Worm (Caenorhabditis elegans) whole organism, L4 larva: ENCODE measurements around the gene W09D6.4.

Experiments used
- F37D6.2 ChIP-seq: sonication (generic microtip); optimal IDR thresholded peaks from 2 replicates; lab custom pipeline; 2016; ENCODE audit warnings: mild to moderate bottlenecking, missing genetic modification characterization, missing compliant biosample characterization
- F44E2.7 ChIP-seq: fragments of 200-800 bp; sonication (Bioruptor generic); IDR thresholded peaks from 2 replicates; pipeline ENCODE4 v2.1.2; 2022; ENCODE audit warnings: missing genetic modification characterization, missing compliant biosample characterization
- F49E8.2 ChIP-seq: sonication (generic microtip); optimal IDR thresholded peaks from 2 replicates; lab custom pipeline; 2016; ENCODE audit warnings: missing compliant biosample characterization, mild to moderate bottlenecking, missing genetic modification characterization, borderline replicate concordance
- T20F7.1 ChIP-seq: fragments of 200-800 bp; sonication (Bioruptor generic); optimal IDR thresholded peaks from 2 replicates; lab custom pipeline; 2018; ENCODE audit warnings: mild to moderate bottlenecking, missing genetic modification characterization, missing compliant biosample characterization
- Y105C5A.15 ChIP-seq: fragments of 200-800 bp; sonication (Bioruptor generic); IDR thresholded peaks from 2 replicates; pipeline ENCODE4 v1.3.6; 2022; ENCODE audit warnings: missing genetic modification characterization, missing compliant biosample characterization
- Y75B8A.6 ChIP-seq: fragments of 200-800 bp; sonication (Bioruptor generic); IDR thresholded peaks from 2 replicates; pipeline ENCODE4 v1.3.6; 2022; ENCODE audit warnings: missing genetic modification reagents, missing genetic modification characterization, missing compliant biosample characterization
- ZK337.2 ChIP-seq: fragments of 200-800 bp; sonication (Bioruptor generic); IDR thresholded peaks from 2 replicates; pipeline ENCODE4 v1.3.6; 2022; ENCODE audit warnings: missing genetic modification reagents, missing genetic modification characterization, missing compliant biosample characterization
- aha-1 ChIP-seq: fragments of 150-350 bp; peaks from one replicate; lab custom pipeline; 2014; ENCODE audit warnings: missing biosample characterization, missing genetic modification characterization
- ama-1 ChIP-seq: fragments of 150-350 bp; optimal IDR thresholded peaks from 2 replicates; lab custom pipeline; 2014; ENCODE audit warnings: inconsistent platforms, mixed read lengths
- attf-4 ChIP-seq: sonication (generic microtip); optimal IDR thresholded peaks from 3 replicates; lab custom pipeline; 2017; ENCODE audit warnings: missing biosample characterization, missing genetic modification characterization
- ceh-20 ChIP-seq: fragments of 200-800 bp; sonication (Bioruptor generic); IDR thresholded peaks from 2 replicates; pipeline ENCODE4 v1.3.6; 2022; ENCODE audit warnings: missing genetic modification reagents, missing genetic modification characterization, missing compliant biosample characterization
- ceh-28 ChIP-seq: fragments of 150-350 bp; optimal IDR thresholded peaks from 2 replicates; lab custom pipeline; 2014; ENCODE audit warnings: missing biosample characterization, missing genetic modification reagents, missing genetic modification characterization
- ceh-32 ChIP-seq: sonication (generic microtip); optimal IDR thresholded peaks from 2 replicates; lab custom pipeline; 2016; ENCODE audit warnings: mild to moderate bottlenecking, missing genetic modification characterization, missing compliant biosample characterization; ENCODE audit not compliant: poor library complexity
- ceh-82 ChIP-seq: sonication (generic microtip); optimal IDR thresholded peaks from 2 replicates; lab custom pipeline; 2017; ENCODE audit warnings: missing biosample characterization, missing genetic modification characterization
- ces-1 ChIP-seq: fragments of 150-350 bp; sonication (generic microtip); optimal IDR thresholded peaks from 4 replicates; lab custom pipeline; 2014; ENCODE audit warnings: missing biosample characterization, missing genetic modification reagents, missing genetic modification characterization
- daf-8 ChIP-seq: fragments of 200-800 bp; sonication (Bioruptor generic); IDR thresholded peaks from 2 replicates; pipeline ENCODE4 v1.3.6; 2022; ENCODE audit warnings: missing genetic modification characterization, missing compliant biosample characterization
- dmd-9 ChIP-seq: fragments of 200-800 bp; sonication (Bioruptor generic); IDR thresholded peaks from 2 replicates; pipeline ENCODE4 v1.3.6; 2022; ENCODE audit warnings: missing genetic modification reagents, missing genetic modification characterization, missing compliant biosample characterization
- dve-1 ChIP-seq: sonication (generic microtip); optimal IDR thresholded peaks from 2 replicates; lab custom pipeline; 2017; ENCODE audit warnings: antibody characterized with exemption, mild to moderate bottlenecking, missing genetic modification characterization, missing compliant biosample characterization; ENCODE audit not compliant: insufficient read depth
- egl-43 ChIP-seq: fragments of 200-800 bp; sonication (Bioruptor generic); IDR thresholded peaks from 2 replicates; pipeline ENCODE4 v1.3.6; 2022; ENCODE audit warnings: missing genetic modification reagents, missing genetic modification characterization, missing compliant biosample characterization
- fkh-10 ChIP-seq: fragments of 150-350 bp; optimal IDR thresholded peaks from 2 replicates; lab custom pipeline; 2014; ENCODE audit warnings: missing biosample characterization, missing genetic modification reagents, missing genetic modification characterization
- hlh-11 ChIP-seq: fragments of 200-800 bp; sonication (Bioruptor generic); optimal IDR thresholded peaks from 2 replicates; lab custom pipeline; 2018; ENCODE audit warnings: mild to moderate bottlenecking, missing genetic modification characterization, missing compliant biosample characterization
- hmg-1.1 ChIP-seq: fragments of 200-800 bp; sonication (Bioruptor generic); IDR thresholded peaks from 2 replicates; pipeline ENCODE4 v1.3.6; 2022; ENCODE audit warnings: missing genetic modification reagents, missing genetic modification characterization, missing compliant biosample characterization
- lin-38 ChIP-seq: fragments of 200-800 bp; sonication (Bioruptor generic); IDR thresholded peaks from 2 replicates; pipeline ENCODE4 v1.3.6; 2022; ENCODE audit warnings: missing genetic modification reagents, missing genetic modification characterization, missing compliant biosample characterization
- lin-39 ChIP-seq: fragments of 150-350 bp; optimal IDR thresholded peaks from 2 replicates; lab custom pipeline; 2014; ENCODE audit warnings: missing biosample characterization, missing genetic modification reagents, missing genetic modification characterization
- madf-5 ChIP-seq, 2 experiments: fragments of 200-800 bp; sonication (Bioruptor generic); IDR thresholded peaks; 2 replicates each; pipeline ENCODE4 v1.3.6; 2022; ENCODE audit warnings: missing compliant biosample characterization in 2 of 2, missing genetic modification characterization in 2 of 2
- madf-9 ChIP-seq: fragments of 200-800 bp; sonication (Bioruptor generic); conservative IDR thresholded peaks from 2 replicates; pipeline ENCODE4 v1.3.6; 2022; ENCODE audit warnings: missing genetic modification reagents, missing genetic modification characterization, missing compliant biosample characterization
- mdl-1 ChIP-seq, 2 experiments: fragments of 150-350 bp in 1 of 2; sonication (generic microtip) in 1 of 2; optimal IDR thresholded peaks; 2 replicates each; lab custom pipeline; 2014 to 2017; ENCODE audit warnings: missing biosample characterization in 2 of 2, missing genetic modification characterization in 2 of 2
- mep-1 ChIP-seq: fragments of 150-350 bp; sonication (generic microtip); optimal IDR thresholded peaks from 3 replicates; lab custom pipeline; 2014; ENCODE audit warnings: missing biosample characterization, missing genetic modification characterization
- mxl-2 ChIP-seq: fragments of 200-800 bp; sonication (Bioruptor generic); conservative IDR thresholded peaks from 2 replicates; pipeline ENCODE4 v1.3.6; 2022; ENCODE audit warnings: missing genetic modification reagents, missing genetic modification characterization, missing compliant biosample characterization
- nhr-10 ChIP-seq: fragments of 150-350 bp; optimal IDR thresholded peaks from 2 replicates; lab custom pipeline; 2014; ENCODE audit warnings: missing biosample characterization, missing genetic modification characterization
- nhr-11 ChIP-seq: fragments of 150-350 bp; optimal IDR thresholded peaks from 2 replicates; lab custom pipeline; 2014; ENCODE audit warnings: missing biosample characterization, missing genetic modification characterization
- nhr-111 ChIP-seq: fragments of 200-800 bp; sonication (Bioruptor generic); optimal IDR thresholded peaks from 2 replicates; lab custom pipeline; 2018; ENCODE audit warnings: mild to moderate bottlenecking, missing genetic modification characterization, missing compliant biosample characterization
- nhr-237 ChIP-seq: sonication (generic microtip); optimal IDR thresholded peaks from 2 replicates; lab custom pipeline; 2017; ENCODE audit warnings: missing biosample characterization, missing genetic modification characterization
- nhr-28 ChIP-seq: fragments of 150-350 bp; optimal IDR thresholded peaks from 2 replicates; lab custom pipeline; 2014; ENCODE audit warnings: missing biosample characterization, missing genetic modification characterization
- nhr-41 ChIP-seq: fragments of 200-800 bp; sonication (Bioruptor generic); IDR thresholded peaks from 2 replicates; pipeline ENCODE4 v1.3.6; 2022; ENCODE audit warnings: missing genetic modification reagents, missing genetic modification characterization, missing compliant biosample characterization
- nhr-76 ChIP-seq: fragments of 150-350 bp; optimal IDR thresholded peaks from 2 replicates; lab custom pipeline; 2014; ENCODE audit warnings: missing biosample characterization, missing genetic modification characterization
- nhr-77 ChIP-seq: fragments of 150-350 bp; optimal IDR thresholded peaks from 2 replicates; lab custom pipeline; 2014; ENCODE audit warnings: missing biosample characterization, missing genetic modification characterization
- pqm-1 ChIP-seq: sonication (generic microtip); optimal IDR thresholded peaks from 2 replicates; lab custom pipeline; 2017; ENCODE audit warnings: missing biosample characterization, missing genetic modification characterization
- rbr-2 ChIP-seq: sonication (generic microtip); optimal IDR thresholded peaks from 2 replicates; lab custom pipeline; 2016; ENCODE audit warnings: missing genotype, missing genetic modification characterization, missing compliant biosample characterization
- saeg-2 ChIP-seq: fragments of 200-800 bp; sonication (Bioruptor generic); IDR thresholded peaks from 2 replicates; pipeline ENCODE4 v1.3.6; 2022; ENCODE audit warnings: missing genetic modification reagents, missing genetic modification characterization, missing compliant biosample characterization
- sdz-12 ChIP-seq: fragments of 200-800 bp; sonication (Bioruptor generic); optimal IDR thresholded peaks from 2 replicates; lab custom pipeline; 2018; ENCODE audit warnings: mild to moderate bottlenecking, missing genetic modification characterization, missing compliant biosample characterization
- set-16 ChIP-seq: fragments of 200-800 bp; sonication (Bioruptor generic); IDR thresholded peaks from 2 replicates; pipeline ENCODE4 v1.3.6; 2022; ENCODE audit warnings: missing genetic modification reagents, missing genetic modification characterization, missing compliant biosample characterization
- spr-3 ChIP-seq: fragments of 200-800 bp; sonication (Bioruptor generic); optimal IDR thresholded peaks from 2 replicates; lab custom pipeline; 2018; ENCODE audit warnings: mild to moderate bottlenecking, missing genetic modification characterization, missing compliant biosample characterization
- unc-62 ChIP-seq, 3 experiments: fragments of 150-350 bp in 1 of 3; sonication (generic microtip); optimal IDR thresholded peaks in 2 of 3; peaks in 1 of 3; 1 replicate in 1 of 3; 2 replicates in 2 of 3; lab custom pipeline; 2014 to 2017; ENCODE audit warnings: missing biosample characterization in 3 of 3, missing genetic modification characterization in 3 of 3, missing genetic modification reagents in 3 of 3, missing genotype in 1 of 3
- vab-7 ChIP-seq: fragments of 200-800 bp; sonication (Bioruptor generic); IDR thresholded peaks from 2 replicates; pipeline ENCODE4 v1.3.6; 2022; ENCODE audit warnings: missing genetic modification reagents, missing genetic modification characterization, missing compliant biosample characterization
- zfp-2 ChIP-seq: sonication (generic microtip); optimal IDR thresholded peaks from 2 replicates; lab custom pipeline; 2016; ENCODE audit warnings: mild to moderate bottlenecking, missing genetic modification characterization, missing compliant biosample characterization
- zfp-3 ChIP-seq: fragments of 200-800 bp; sonication (Bioruptor generic); conservative IDR thresholded peaks from 2 replicates; pipeline ENCODE4 v1.3.6; 2022; ENCODE audit warnings: missing genetic modification reagents, missing genetic modification characterization, missing compliant biosample characterization
- zip-11 ChIP-seq: fragments of 200-800 bp; sonication (Bioruptor generic); IDR thresholded peaks from 2 replicates; pipeline ENCODE4 v1.3.6; 2022; ENCODE audit warnings: missing genetic modification characterization, missing compliant biosample characterization
- zip-2 ChIP-seq: fragments of 150-350 bp; optimal IDR thresholded peaks from 2 replicates; lab custom pipeline; 2014; ENCODE audit warnings: missing biosample characterization, missing genetic modification characterization
- ztf-11 ChIP-seq: fragments of 150-350 bp; optimal IDR thresholded peaks from 2 replicates; lab custom pipeline; 2014; ENCODE audit warnings: missing biosample characterization, missing genetic modification characterization
- ztf-7 ChIP-seq: fragments of 150-350 bp; optimal IDR thresholded peaks from 2 replicates; lab custom pipeline; 2014; ENCODE audit warnings: missing biosample characterization, missing genetic modification characterization

Gene W09D6.4

ce11 chrIII:11090870-11091386 lies 11.4 kb downstream of the W09D6.4 start (continued):
- no peak for TF ChIP-seq zfp-2
- peak; percentile 64; the same call in 1 of the 2 replicates for TF ChIP-seq ZK337.2 (GFP tag; lab: Robert Waterston, UW)
- no peak for TF ChIP-seq lin-39 (tag; lab: Kevin White, UChicago)
- no peak for TF ChIP-seq rbr-2 (tag; lab: Kevin White, UChicago)
- 0 out of 2 replicates have a peak, but pooled peaks have one; percentile 49 for TF ChIP-seq Y75B8A.6 (GFP tag; lab: Robert Waterston, UW)
- TF ChIP-seq nhr-11 (tag; lab: Kevin White, UChicago) = no peak
- TF ChIP-seq nhr-10 (tag; lab: Kevin White, UChicago) = no peak
- TF ChIP-seq zip-2 (tag; lab: Kevin White, UChicago) = no peak
- no peak for TF ChIP-seq zfp-3
- no peak for TF ChIP-seq nhr-111
- no peak for TF ChIP-seq ceh-32 (tag; lab: Kevin White, UChicago)
- TF ChIP-seq ceh-20 (GFP tag; lab: Robert Waterston, UW) = no peak
- TF ChIP-seq mxl-2 (GFP tag; lab: Robert Waterston, UW) = no peak
- TF ChIP-seq daf-8 (GFP tag; lab: Robert Waterston, UW) = no peak
- TF ChIP-seq T20F7.1 (GFP tag; lab: Kevin White, UChicago) = no peak
- no peak for TF ChIP-seq madf-9 (GFP tag; lab: Robert Waterston, UW)
- TF ChIP-seq nhr-28 = no peak
- TF ChIP-seq dmd-9 = 0 out of 2 replicates have a peak, but pooled peaks have one; percentile 52
- TF ChIP-seq saeg-2 (GFP tag; lab: Robert Waterston, UW) = peak; percentile 64; the same call in 1 of the 2 replicates
- TF ChIP-seq spr-3 (GFP tag; lab: Kevin White, UChicago) = no peak
- peak; percentile 82 for TF ChIP-seq set-16
- TF ChIP-seq pqm-1 = no peak
- no peak for TF ChIP-seq nhr-76
- no peak for TF ChIP-seq F37D6.2
- peak; percentile 78 for TF ChIP-seq lin-38
- TF ChIP-seq hlh-11 (tag; lab: Kevin White, UChicago) = no peak
- TF ChIP-seq dve-1 = peak; percentile 29
- TF ChIP-seq nhr-41 (GFP tag; lab: Robert Waterston, UW) = no peak
- TF ChIP-seq F49E8.2 (tag; lab: Kevin White, UChicago) = peak; percentile 88
- no peak for TF ChIP-seq ztf-11 (tag; lab: Kevin White, UChicago)
- no peak for TF ChIP-seq Y105C5A.15
- peak; percentile 45 for TF ChIP-seq sdz-12 (GFP tag; lab: Kevin White, UChicago)
- no peak for TF ChIP-seq ztf-7 (tag; lab: Kevin White, UChicago)
- TF ChIP-seq mep-1 (tag; lab: Kevin White, UChicago) = peak; percentile 13
- TF ChIP-seq fkh-10 (GFP tag; lab: Kevin White, UChicago) = no peak
- TF ChIP-seq ama-1 = peak; percentile 96
- no peak for TF ChIP-seq nhr-77 (tag; lab: Kevin White, UChicago)
- no peak for TF ChIP-seq attf-4 (tag; lab: Kevin White, UChicago)
- no peak for TF ChIP-seq F44E2.7 (GFP tag; lab: Robert Waterston, UW)
- TF ChIP-seq ces-1 (GFP tag; lab: Kevin White, UChicago) = no peak
- no peak for TF ChIP-seq unc-62 (GFP tag; optimal IDR thresholded peaks at IDR 0.05 in 1 of 2; lab: Kevin White, UChicago)
- TF ChIP-seq unc-62 (tag; optimal IDR thresholded peaks at IDR 0.05; lab: Kevin White, UChicago) = no peak
- TF ChIP-seq ceh-82 (tag; lab: Kevin White, UChicago) = no peak
- TF ChIP-seq nhr-237 (tag; lab: Kevin White, UChicago) = no peak
- TF ChIP-seq madf-5 (GFP tag; IDR thresholded peaks at IDR 0.05; lab: Robert Waterston, UW) = 0 out of 4 replicates have a peak, but pooled peaks of 1 of the 2 experiments have one; percentile 2
- peak; percentile 75 for TF ChIP-seq aha-1 (tag; lab: Kevin White, UChicago)
- peak; percentile 55; the same call in 1 of the 2 replicates for TF ChIP-seq vab-7
- TF ChIP-seq ceh-28 = no peak
- TF ChIP-seq hmg-1.1 (GFP tag; lab: Robert Waterston, UW) = 0 out of 2 replicates have a peak, but pooled peaks have one; percentile 29
- peak; percentile 81 for TF ChIP-seq egl-43 (GFP tag; lab: Robert Waterston, UW)
- TF ChIP-seq zip-11 (GFP tag; lab: Robert Waterston, UW) = no peak
- no peak for TF ChIP-seq mdl-1 (tag; optimal IDR thresholded peaks at IDR 0.05; lab: Kevin White, UChicago)
